Worm (Caenorhabditis elegans): ENCODE data around the gene C49F5.7.

DNA sequence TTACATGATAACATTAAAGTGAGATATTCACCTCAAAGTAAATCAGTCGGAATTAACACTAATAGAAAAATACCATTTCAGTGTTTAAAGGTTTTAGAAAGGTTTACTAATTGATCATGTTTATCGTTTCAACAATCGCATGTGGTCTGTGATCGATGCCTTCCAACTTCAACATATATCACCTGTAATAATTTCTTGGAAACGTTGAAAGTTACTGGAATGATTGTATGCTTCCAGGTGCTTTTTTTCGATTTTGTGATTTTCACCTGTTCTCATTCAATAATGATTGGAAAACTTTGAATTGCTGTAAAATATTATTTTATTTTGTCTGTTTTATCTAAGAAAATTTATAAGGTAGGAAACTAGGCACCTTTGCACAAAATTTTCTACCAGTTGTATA is 27.9 kb downstream of the C49F5.7 start:
- TF ChIP-seq him-1 (tag; optimal IDR thresholded peaks at IDR 0.05) (no peak), W03F9.2 (tag; optimal IDR thresholded peaks at IDR 0.05) (no peak)

Data from whole organism, L4/young adult.